Fruit fly (Drosophila melanogaster) whole organism: Measurements from ENCODE around the gene Gr32a.

ENCODE experiments used
- Dll ChIP-seq: fragments of >200 bp; optimal IDR thresholded peaks from 2 replicates; lab custom pipeline; 2017
- EcR ChIP-seq, 2 experiments: fragments of >200 bp; optimal IDR thresholded peaks; 2 replicates each; lab custom pipeline; 2017; ENCODE audit warnings: missing biosample characterization in 2 of 2, missing genetic modification characterization in 2 of 2, missing genetic modification reagents in 2 of 2
- pan ChIP-seq: fragments of >200 bp; optimal IDR thresholded peaks from 2 replicates; lab custom pipeline; 2017
- usp ChIP-seq: fragments of >200 bp; optimal IDR thresholded peaks from 2 replicates; lab custom pipeline; 2017; ENCODE audit warnings: missing biosample characterization, missing genetic modification characterization, mixed read lengths

dm6 chr2L:11067970-11068369 lies 45.8 kb upstream of the Gr32a start:
- no peak for TF ChIP-seq usp (GFP tag; lab: Kevin White, UChicago)
- TF ChIP-seq pan, result peak; percentile 73
- TF ChIP-seq Dll (lab: Kevin White, UChicago), result no peak
- no peak for TF ChIP-seq EcR (GFP tag; optimal IDR thresholded peaks at IDR 0.05; lab: Kevin White, UChicago)
